Fruit fly (Drosophila melanogaster) whole organism, embryonic: ENCODE measurements around the gene Psn.
A peak's percentile ranks its signal among the peaks of the same experiment; 100 is the strongest.

ENCODE experiments used
- CG13296 ChIP-seq: fragments of 200-800 bp; sonication (Bioruptor generic); optimal IDR thresholded peaks from 3 replicates; lab custom pipeline; 2018; ENCODE audit warnings: missing biosample characterization, mild to moderate bottlenecking, missing genetic modification characterization
- CG13894 ChIP-seq: fragments of 200-800 bp; sonication (Bioruptor generic); optimal IDR thresholded peaks from 3 replicates; lab custom pipeline; 2018; ENCODE audit warnings: missing biosample characterization, mild to moderate bottlenecking, missing genetic modification characterization, moderate library complexity
- CG15601 ChIP-seq: fragments of 200-800 bp; sonication (Bioruptor generic); optimal IDR thresholded peaks from 3 replicates; lab custom pipeline; 2019; ENCODE audit warnings: missing biosample characterization, mild to moderate bottlenecking, missing genetic modification characterization, moderate library complexity
- CG17568 ChIP-seq: fragments of 200-800 bp; sonication (Bioruptor generic); optimal IDR thresholded peaks from 2 replicates; lab custom pipeline; 2018; ENCODE audit warnings: missing biosample characterization, mild to moderate bottlenecking, missing genetic modification characterization, moderate library complexity
- CG2199 ChIP-seq: fragments of 200-800 bp; sonication (Bioruptor generic); IDR thresholded peaks from 3 replicates; pipeline ENCODE4 v1.3.6; 2022; ENCODE audit warnings: missing biosample characterization, missing genetic modification characterization
- CG32767 ChIP-seq: fragments of 200-800 bp; sonication (Bioruptor generic); IDR thresholded peaks from 2 replicates; pipeline ENCODE4 v1.3.6; 2022; ENCODE audit warnings: missing biosample characterization, missing genetic modification characterization
- CG3281 ChIP-seq: fragments of 200-800 bp; sonication (Bioruptor generic); optimal IDR thresholded peaks from 3 replicates; lab custom pipeline; 2017; ENCODE audit warnings: missing biosample characterization, mild to moderate bottlenecking, missing genetic modification characterization
- CG42726 ChIP-seq: fragments of 200-800 bp; sonication (Bioruptor generic); IDR thresholded peaks from 2 replicates; pipeline ENCODE4 v1.3.6; 2022; ENCODE audit warnings: missing biosample characterization, missing genetic modification characterization; ENCODE audit not compliant: partially characterized antibody
- CG4404 ChIP-seq: fragments of 200-800 bp; sonication (Bioruptor generic); IDR thresholded peaks from 2 replicates; pipeline ENCODE4 v1.3.6; 2022; ENCODE audit warnings: missing biosample characterization, missing genetic modification characterization
- CG6765 ChIP-seq: fragments of 200-800 bp; sonication (Bioruptor generic); optimal IDR thresholded peaks from 3 replicates; lab custom pipeline; 2017; ENCODE audit warnings: missing biosample characterization, mild to moderate bottlenecking, missing genetic modification characterization
- CG8944 ChIP-seq: fragments of 200-800 bp; sonication (Bioruptor generic); optimal IDR thresholded peaks from 3 replicates; lab custom pipeline; 2016; ENCODE audit warnings: missing biosample characterization, missing genetic modification characterization
- D ChIP-seq, 2 experiments: fragments of 200-800 bp in 1 of 2; fragments of >200 bp in 1 of 2; sonication (Bioruptor generic) in 1 of 2; optimal IDR thresholded peaks; 2 replicates in 1 of 2; 3 replicates in 1 of 2; lab custom pipeline; 2017; ENCODE audit warnings: mild to moderate bottlenecking in 1 of 2, missing biosample characterization in 1 of 2, missing genetic modification characterization in 1 of 2, missing genetic modification reagents in 1 of 2
- Deaf1 ChIP-seq: fragments of 200-800 bp; optimal IDR thresholded peaks from 3 replicates; lab custom pipeline; 2019; ENCODE audit warnings: missing biosample characterization, mild to moderate bottlenecking, missing genetic modification characterization, moderate library complexity
- E2f2 ChIP-seq: fragments of 200-800 bp; sonication (Bioruptor generic); IDR thresholded peaks from 2 replicates; pipeline ENCODE4 v1.3.6; 2022; ENCODE audit warnings: missing biosample characterization, missing genetic modification characterization
- Gug ChIP-seq: fragments of 200-800 bp; sonication (Bioruptor generic); IDR thresholded peaks from 4 replicates; pipeline ENCODE4 v1.3.6; 2022; ENCODE audit warnings: missing biosample characterization, missing genetic modification characterization
- HmgZ ChIP-seq: fragments of 200-800 bp; sonication (Bioruptor generic); optimal IDR thresholded peaks from 2 replicates; lab custom pipeline; 2018; ENCODE audit warnings: missing biosample characterization, mild to moderate bottlenecking, missing genetic modification characterization
- Hmr ChIP-seq: fragments of 200-800 bp; sonication (Bioruptor generic); optimal IDR thresholded peaks from 3 replicates; lab custom pipeline; 2017; ENCODE audit warnings: mild to moderate bottlenecking, missing biosample characterization, missing genetic modification reagents, missing genetic modification characterization
- MTF-1 ChIP-seq: fragments of 200-800 bp; sonication (Bioruptor generic); optimal IDR thresholded peaks from 2 replicates; lab custom pipeline; 2018; ENCODE audit warnings: missing biosample characterization, mild to moderate bottlenecking, missing genetic modification characterization, borderline replicate concordance
- Neu2 ChIP-seq: fragments of 200-800 bp; sonication (Bioruptor generic); optimal IDR thresholded peaks from 3 replicates; lab custom pipeline; 2016; ENCODE audit warnings: missing biosample characterization, missing genetic modification characterization, borderline replicate concordance
- Nf-YA ChIP-seq: fragments of 200-800 bp; sonication (Bioruptor generic); IDR thresholded peaks from 2 replicates; pipeline ENCODE4 v1.3.6; 2022; ENCODE audit warnings: missing biosample characterization, missing genetic modification characterization
- Oaz ChIP-seq: fragments of 200-800 bp; sonication (Bioruptor generic); IDR thresholded peaks from 2 replicates; pipeline ENCODE4 v1.3.6; 2022; ENCODE audit warnings: missing biosample characterization, missing genetic modification characterization
- Opbp ChIP-seq: fragments of 200-800 bp; sonication (Bioruptor generic); IDR thresholded peaks from 3 replicates; pipeline ENCODE4 v1.3.6; 2022; ENCODE audit warnings: missing biosample characterization, missing genetic modification characterization; ENCODE audit not compliant: partially characterized antibody
- Rfx ChIP-seq: fragments of 200-800 bp; sonication (Bioruptor generic); IDR thresholded peaks from 2 replicates; pipeline ENCODE4 v1.3.6; 2022; ENCODE audit warnings: missing biosample characterization, missing genetic modification characterization
- Sry-δ ChIP-seq: fragments of 200-800 bp; sonication (Bioruptor generic); optimal IDR thresholded peaks from 2 replicates; lab custom pipeline; 2016; ENCODE audit warnings: missing biosample characterization, missing genetic modification characterization
- Stat92E ChIP-seq, 3 experiments: fragments of >200 bp in 2 of 3; fragments of 200-800 bp in 1 of 3; sonication (Bioruptor generic) in 1 of 3; optimal IDR thresholded peaks; 2 replicates each; lab custom pipeline; 2017 to 2019; ENCODE audit warnings: missing biosample characterization in 3 of 3, missing genetic modification characterization in 3 of 3, mild to moderate bottlenecking in 1 of 3, moderate library complexity in 1 of 3
- Usf ChIP-seq: fragments of 200-800 bp; sonication (Bioruptor generic); optimal IDR thresholded peaks from 2 replicates; lab custom pipeline; 2017; ENCODE audit warnings: missing genotype, missing biosample characterization, missing genetic modification characterization
- ac ChIP-seq: fragments of 200-800 bp; sonication (Bioruptor generic); optimal IDR thresholded peaks from 3 replicates; lab custom pipeline; 2017; ENCODE audit warnings: missing biosample characterization, mild to moderate bottlenecking, missing genetic modification characterization
- fd102C ChIP-seq: fragments of 200-800 bp; sonication (Bioruptor generic); optimal IDR thresholded peaks from 2 replicates; lab custom pipeline; 2018; ENCODE audit warnings: missing biosample characterization, mild to moderate bottlenecking, missing genetic modification characterization, moderate library complexity
- gcm ChIP-seq: fragments of 200-800 bp; sonication (Bioruptor generic); optimal IDR thresholded peaks from 2 replicates; lab custom pipeline; 2019; ENCODE audit warnings: missing biosample characterization, mild to moderate bottlenecking, missing genetic modification characterization, moderate library complexity
- h ChIP-seq: fragments of >200 bp; optimal IDR thresholded peaks from 2 replicates; lab custom pipeline; 2017
- her ChIP-seq: fragments of 200-800 bp; sonication (Bioruptor generic); optimal IDR thresholded peaks from 2 replicates; lab custom pipeline; 2016; ENCODE audit warnings: missing biosample characterization, missing genetic modification characterization
- lilli ChIP-seq: fragments of 200-800 bp; sonication (Bioruptor generic); optimal IDR thresholded peaks from 3 replicates; lab custom pipeline; 2016; ENCODE audit warnings: missing biosample characterization, missing genetic modification characterization
- nerfin-1 ChIP-seq: fragments of 200-800 bp; sonication (Bioruptor generic); optimal IDR thresholded peaks from 3 replicates; lab custom pipeline; 2019; ENCODE audit warnings: missing biosample characterization, mild to moderate bottlenecking, missing genetic modification characterization, moderate library complexity
- nerfin-2 ChIP-seq: fragments of 200-800 bp; sonication (Bioruptor generic); IDR thresholded peaks from 2 replicates; pipeline ENCODE4 v1.3.6; 2022; ENCODE audit warnings: missing biosample characterization, missing genetic modification characterization; ENCODE audit not compliant: partially characterized antibody
- otp ChIP-seq: fragments of 200-800 bp; sonication (Bioruptor generic); IDR thresholded peaks from 3 replicates; pipeline ENCODE4, ENCODE4 v1.3.6; 2022; ENCODE audit warnings: missing biosample characterization, missing genetic modification characterization
- pros ChIP-seq: fragments of 200-800 bp; sonication (Bioruptor generic); optimal IDR thresholded peaks from 3 replicates; lab custom pipeline; 2019; ENCODE audit warnings: missing biosample characterization, mild to moderate bottlenecking, missing genetic modification characterization, moderate library complexity
- rib ChIP-seq: fragments of 200-800 bp; sonication (Bioruptor generic); IDR thresholded peaks from 2 replicates; pipeline ENCODE4 v1.3.6; 2022; ENCODE audit warnings: missing biosample characterization, missing genetic modification characterization
- salm ChIP-seq: fragments of 200-800 bp; sonication (Bioruptor generic); optimal IDR thresholded peaks from 2 replicates; lab custom pipeline; 2018; ENCODE audit warnings: missing biosample characterization, mild to moderate bottlenecking, missing genetic modification characterization
- sens ChIP-seq: fragments of 200-800 bp; sonication (Bioruptor generic); peaks from one replicate; lab custom pipeline; 2016; ENCODE audit warnings: missing biosample characterization, missing genetic modification characterization
- seq ChIP-seq: fragments of 200-800 bp; sonication (Bioruptor generic); IDR thresholded peaks from 2 replicates; pipeline ENCODE4 v1.3.6; 2022; ENCODE audit warnings: missing biosample characterization, missing genetic modification characterization
- sima ChIP-seq: fragments of 200-800 bp; sonication (Bioruptor generic); optimal IDR thresholded peaks from 2 replicates; lab custom pipeline; 2016; ENCODE audit warnings: missing biosample characterization, missing genetic modification characterization
- slp2 ChIP-seq: fragments of 200-800 bp; sonication (Bioruptor generic); optimal IDR thresholded peaks from 2 replicates; lab custom pipeline; 2016; ENCODE audit warnings: missing biosample characterization, missing genetic modification characterization
- sqz ChIP-seq: fragments of 200-800 bp; sonication (Bioruptor generic); optimal IDR thresholded peaks from 3 replicates; lab custom pipeline; 2018; ENCODE audit warnings: missing biosample characterization, mild to moderate bottlenecking, missing genetic modification characterization
- twi ChIP-seq: fragments of 200-800 bp; optimal IDR thresholded peaks from 2 replicates; lab custom pipeline; 2019; ENCODE audit warnings: missing biosample characterization, mild to moderate bottlenecking, missing genetic modification characterization, moderate library complexity
- wdn ChIP-seq: fragments of 200-800 bp; sonication (Bioruptor generic); IDR thresholded peaks from 2 replicates; pipeline ENCODE4 v1.3.6; 2022; ENCODE audit warnings: missing biosample characterization, missing genetic modification characterization
- wek ChIP-seq: fragments of 200-800 bp; sonication (Bioruptor generic); optimal IDR thresholded peaks from 3 replicates; lab custom pipeline; 2018; ENCODE audit warnings: missing biosample characterization, mild to moderate bottlenecking, missing genetic modification characterization, moderate library complexity
- wor ChIP-seq: fragments of 200-800 bp; sonication (Bioruptor generic); IDR thresholded peaks from 2 replicates; pipeline ENCODE4 v1.3.6; 2022; ENCODE audit warnings: missing biosample characterization, missing genetic modification characterization
- zen ChIP-seq: fragments of 200-800 bp; sonication (Bioruptor generic); optimal IDR thresholded peaks from 3 replicates; lab custom pipeline; 2018; ENCODE audit warnings: missing biosample characterization, mild to moderate bottlenecking, missing genetic modification characterization, moderate library complexity

Psn gene

dm6 chr3L:20405337-20405887 lies 26.9 kb upstream of the Psn start:
- no peak for TF ChIP-seq Gug (GFP tag; lab: Robert Waterston, UW)
- no peak for TF ChIP-seq her (GFP tag; lab: Kevin White, UChicago)
- 0 out of 2 replicates have a peak, but pooled peaks have one; percentile 15 for TF ChIP-seq CG32767 (GFP tag; lab: Robert Waterston, UW)
- TF ChIP-seq D (optimal IDR thresholded peaks at IDR 0.05; lab: Kevin White, UChicago), result peak; percentile 82
- TF ChIP-seq D (GFP tag; optimal IDR thresholded peaks at IDR 0.05; lab: Kevin White, UChicago), result no peak
- peak; percentile 78 for TF ChIP-seq sens (GFP tag; lab: Kevin White, UChicago)
- no peak for TF ChIP-seq CG8944 (GFP tag; lab: Kevin White, UChicago)
- no peak for TF ChIP-seq Deaf1 (tag; lab: Kevin White, UChicago)
- no peak for TF ChIP-seq Usf
- no peak for TF ChIP-seq otp (GFP tag; lab: Robert Waterston, UW)
- no peak for TF ChIP-seq Stat92E (GFP tag; optimal IDR thresholded peaks at IDR 0.05; lab: Kevin White, UChicago)
- TF ChIP-seq lilli, result no peak
- TF ChIP-seq wek (GFP tag; lab: Kevin White, UChicago), result no peak
- TF ChIP-seq CG42726, result peak; percentile 22; the same call in 1 of the 2 replicates
- no peak for TF ChIP-seq Opbp (GFP tag; lab: Robert Waterston, UW)
- TF ChIP-seq rib (GFP tag; lab: Robert Waterston, UW), result 0 out of 2 replicates have a peak, but pooled peaks have one; percentile 12
- TF ChIP-seq Rfx (GFP tag; lab: Robert Waterston, UW), result no peak
- TF ChIP-seq fd102C, result no peak
- no peak for TF ChIP-seq Oaz (GFP tag; lab: Robert Waterston, UW)
- 0 out of 2 replicates have a peak, but pooled peaks have one; percentile 6 for TF ChIP-seq seq (GFP tag; lab: Robert Waterston, UW)
- TF ChIP-seq wdn, result no peak
- TF ChIP-seq Nf-YA (GFP tag; lab: Robert Waterston, UW), result no peak
- no peak for TF ChIP-seq CG13894 (tag; lab: Kevin White, UChicago)
- TF ChIP-seq Neu2 (GFP tag; lab: Kevin White, UChicago), result peak; percentile 53
- peak; percentile 76 for TF ChIP-seq CG17568 (GFP tag; lab: Kevin White, UChicago)
- peak; percentile 92 for TF ChIP-seq twi
- peak; percentile 44 for TF ChIP-seq pros (GFP tag; lab: Kevin White, UChicago)
- TF ChIP-seq Sry-δ (GFP tag; lab: Kevin White, UChicago), result no peak
- no peak for TF ChIP-seq wor (GFP tag; lab: Robert Waterston, UW)
- no peak for TF ChIP-seq nerfin-2 (GFP tag; lab: Robert Waterston, UW)
- TF ChIP-seq h (lab: Kevin White, UChicago), result no peak
- TF ChIP-seq ac (GFP tag; lab: Kevin White, UChicago), result peak; percentile 13
- peak; percentile 47 for TF ChIP-seq zen (tag; lab: Kevin White, UChicago)
- peak; percentile 8 for TF ChIP-seq nerfin-1 (tag; lab: Kevin White, UChicago)
- no peak for TF ChIP-seq slp2 (GFP tag; lab: Kevin White, UChicago)
- TF ChIP-seq sima (GFP tag; lab: Kevin White, UChicago), result no peak
- TF ChIP-seq CG2199, result peak; percentile 19; the same call in 1 of the 3 replicates

DNA sequence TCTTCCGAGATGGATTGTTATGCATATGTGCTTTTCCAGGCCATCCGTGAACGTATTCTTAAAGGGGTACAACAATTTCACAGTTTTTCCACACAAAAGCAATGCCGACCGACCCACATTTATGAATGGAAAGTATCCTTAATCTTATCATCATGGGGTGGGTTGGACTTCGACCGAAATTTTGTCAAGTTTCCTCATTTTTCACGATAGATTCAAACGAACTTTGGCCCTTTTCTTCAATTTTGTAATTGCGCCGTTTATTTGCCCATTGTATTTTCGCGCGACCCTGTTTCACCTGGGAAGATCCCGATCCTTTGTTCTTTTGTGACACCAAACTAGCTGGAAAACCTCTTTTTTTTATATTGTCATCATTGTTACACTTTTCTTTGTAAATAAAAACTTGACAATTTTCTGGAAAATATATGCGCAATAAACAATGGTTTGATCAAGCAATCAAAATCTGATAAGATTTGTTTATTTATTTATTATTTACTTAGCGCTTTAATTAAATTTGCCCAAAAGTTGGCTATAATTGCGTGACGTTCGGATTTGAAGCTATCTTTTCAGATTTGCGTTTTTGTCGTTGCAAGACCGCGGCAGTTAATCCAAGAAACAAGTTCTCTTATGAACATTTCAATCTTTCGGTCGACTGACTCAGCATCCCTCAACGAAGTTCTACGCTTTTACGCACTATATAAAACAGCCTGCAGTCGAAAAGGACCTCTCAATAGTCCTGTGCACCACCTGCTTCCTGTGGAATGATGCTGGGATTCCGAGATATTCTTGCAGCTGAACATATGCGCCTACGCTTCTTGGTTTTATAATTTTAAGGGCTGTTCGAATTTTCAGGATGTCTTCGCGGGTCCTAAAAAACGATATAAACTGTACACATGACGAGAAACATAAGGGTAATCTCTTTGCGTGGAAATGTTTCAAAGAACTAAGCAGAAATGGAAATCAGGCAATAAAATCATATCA lies 26.0 kb upstream of the Psn start:
- TF ChIP-seq CG15601 (tag; lab: Kevin White, UChicago), result peak; percentile 29
- TF ChIP-seq MTF-1, result peak; percentile 30
- peak; percentile 26; the same call in 1 of the 2 replicates for TF ChIP-seq E2f2
- TF ChIP-seq CG6765, result peak; percentile 46
- TF ChIP-seq Hmr (GFP tag; lab: Kevin White, UChicago), result peak; percentile 49
- peak; percentile 27 for TF ChIP-seq sqz (GFP tag; lab: Kevin White, UChicago)
- peak; percentile 67 for TF ChIP-seq salm
- peak; percentile 24 for TF ChIP-seq gcm (GFP tag; lab: Kevin White, UChicago)
- TF ChIP-seq CG3281 (GFP tag; lab: Kevin White, UChicago), result peak; percentile 43
- TF ChIP-seq CG13296 (GFP tag; lab: Kevin White, UChicago), result peak; percentile 73
- TF ChIP-seq CG4404 (GFP tag; lab: Robert Waterston, UW), result no peak
- TF ChIP-seq HmgZ, result peak; percentile 48
